Fruit fly (Drosophila melanogaster) whole organism, pupa: ENCODE measurements around the gene TAF1B.

Source experiments
- CG10348 ChIP-seq: fragments of 200-800 bp; sonication (Bioruptor generic); IDR thresholded peaks from 2 replicates; pipeline ENCODE4 v1.3.6; 2022; ENCODE audit warnings: missing biosample characterization, missing genetic modification characterization
- CG13204 ChIP-seq: fragments of 200-800 bp; sonication (Bioruptor generic); optimal IDR thresholded peaks from 2 replicates; lab custom pipeline; 2018; ENCODE audit warnings: missing biosample characterization, mild to moderate bottlenecking, missing genetic modification characterization, moderate library complexity
- CG14655 ChIP-seq: fragments of 200-800 bp; sonication (Bioruptor generic); optimal IDR thresholded peaks from 3 replicates; lab custom pipeline; 2017; ENCODE audit warnings: mild to moderate bottlenecking, missing biosample characterization, missing genetic modification reagents, missing genetic modification characterization
- CG17806 ChIP-seq: fragments of 200-800 bp; sonication (Bioruptor generic); optimal IDR thresholded peaks from 2 replicates; lab custom pipeline; 2018; ENCODE audit warnings: missing biosample characterization, mild to moderate bottlenecking, missing genetic modification characterization, moderate library complexity
- CG34367 ChIP-seq: fragments of 200-800 bp; sonication (Bioruptor generic); optimal IDR thresholded peaks from 2 replicates; lab custom pipeline; 2018; ENCODE audit warnings: missing biosample characterization, mild to moderate bottlenecking, missing genetic modification characterization
- CG4496 ChIP-seq: fragments of 200-800 bp; sonication (Bioruptor generic); IDR thresholded peaks from 3 replicates; pipeline ENCODE4 v1.3.6; 2022; ENCODE audit warnings: missing biosample characterization, missing genetic modification characterization
- CG9948 ChIP-seq: fragments of 200-800 bp; sonication (Bioruptor generic); optimal IDR thresholded peaks from 2 replicates; lab custom pipeline; 2018; ENCODE audit warnings: missing biosample characterization, mild to moderate bottlenecking, missing genetic modification characterization, moderate library complexity
- EcR ChIP-seq: fragments of 200-800 bp; sonication (Bioruptor generic); optimal IDR thresholded peaks from 3 replicates; lab custom pipeline; 2019; ENCODE audit warnings: missing biosample characterization, missing genetic modification characterization, mild to moderate bottlenecking, moderate library complexity, missing genetic modification reagents
- Pif1A ChIP-seq: fragments of 200-800 bp; sonication (Bioruptor generic); optimal IDR thresholded peaks from 3 replicates; lab custom pipeline; 2016; ENCODE audit warnings: missing biosample characterization, missing genetic modification characterization
- Pif1B ChIP-seq: fragments of 200-800 bp; sonication (Bioruptor generic); optimal IDR thresholded peaks from 3 replicates; lab custom pipeline; 2016; ENCODE audit warnings: missing biosample characterization, missing genetic modification characterization
- Snoo ChIP-seq: fragments of 200-800 bp; sonication (Bioruptor generic); optimal IDR thresholded peaks from 3 replicates; lab custom pipeline; 2017; ENCODE audit warnings: missing biosample characterization, mild to moderate bottlenecking, missing genetic modification characterization, inconsistent platforms
- rn ChIP-seq: fragments of 200-800 bp; sonication (Bioruptor generic); IDR thresholded peaks from 2 replicates; pipeline ENCODE4 v1.3.6; 2022; ENCODE audit warnings: missing biosample characterization, missing genetic modification characterization

dm6 chr3R:10108289-10108928, 35.6 kb downstream of the TAF1B start:
- TF ChIP-seq rn (GFP tag; lab: Robert Waterston, UW) (no peak), CG10348 (GFP tag; lab: Robert Waterston, UW) (no peak), CG34367 (no peak), CG14655 (no peak), CG4496 (GFP tag; lab: Robert Waterston, UW) (0 out of 3 replicates have a peak, but pooled peaks have one; percentile 42), CG13204 (no peak), CG9948 (tag; lab: Kevin White, UChicago) (no peak), EcR (peak; percentile 9), Snoo (tag; lab: Kevin White, UChicago) (no peak), Pif1B (GFP tag; lab: Kevin White, UChicago) (no peak), CG17806 (tag; lab: Kevin White, UChicago) (no peak), Pif1A (GFP tag; lab: Kevin White, UChicago) (no peak)
